Worm (Caenorhabditis elegans): ENCODE data around the gene Y57A10A.5.

Gene Y57A10A.5

ce11 chrII:12175398-12175797 is 21.1 kb downstream of the Y57A10A.5 start:
- TF ChIP-seq W03F9.2 (tag; optimal IDR thresholded peaks at IDR 0.05), result no peak
- TF ChIP-seq dao-5 (tag; optimal IDR thresholded peaks at IDR 0.05), result no peak
- TF ChIP-seq him-1 (tag; optimal IDR thresholded peaks at IDR 0.05), result no peak

- no peak for TF ChIP-seq him-1 (tag; optimal IDR thresholded peaks at IDR 0.05)
- no peak for TF ChIP-seq W03F9.2 (tag; optimal IDR thresholded peaks at IDR 0.05)
- TF ChIP-seq dao-5 (tag; optimal IDR thresholded peaks at IDR 0.05), result no peak
Measured at ce11 chrII:12176521-12176920, 22.2 kb downstream of the Y57A10A.5 start.

- TF ChIP-seq dao-5 (tag; optimal IDR thresholded peaks at IDR 0.05) (no peak), him-1 (tag; optimal IDR thresholded peaks at IDR 0.05) (no peak), W03F9.2 (tag; optimal IDR thresholded peaks at IDR 0.05) (no peak)
Measured at ce11 chrII:12184857-12185256, 30.6 kb downstream of the Y57A10A.5 start, which contains the start of gene Y57A10A.13. Y57A10A.13 (minus strand) TSS chrII:12184902.

- no peak for TF ChIP-seq him-1 (tag; optimal IDR thresholded peaks at IDR 0.05)
- TF ChIP-seq W03F9.2 (tag; optimal IDR thresholded peaks at IDR 0.05), result no peak
- no peak for TF ChIP-seq dao-5 (tag; optimal IDR thresholded peaks at IDR 0.05)
Measured at ce11 chrII:12185710-12186109, 31.4 kb downstream of the Y57A10A.5 start, which contains the start of gene Y57A10A.14. Y57A10A.14 (plus strand) TSS chrII:12185937.

- TF ChIP-seq W03F9.2 (tag; optimal IDR thresholded peaks at IDR 0.05) (no peak), him-1 (tag; optimal IDR thresholded peaks at IDR 0.05) (no peak), dao-5 (tag; optimal IDR thresholded peaks at IDR 0.05) (no peak)
Measured at ce11 chrII:12186726-12187125, 32.4 kb downstream of the Y57A10A.5 start.

- TF ChIP-seq W03F9.2 (tag; optimal IDR thresholded peaks at IDR 0.05) (no peak), dao-5 (tag; optimal IDR thresholded peaks at IDR 0.05) (no peak), him-1 (tag; optimal IDR thresholded peaks at IDR 0.05) (no peak)
Measured at ce11 chrII:12189193-12189592, 34.9 kb downstream of the Y57A10A.5 start.

ce11 chrII:12199209-12199608 is 44.9 kb downstream of the Y57A10A.5 start:
- TF ChIP-seq W03F9.2 (tag; optimal IDR thresholded peaks at IDR 0.05), result no peak
- TF ChIP-seq dao-5 (tag; optimal IDR thresholded peaks at IDR 0.05), result no peak
- TF ChIP-seq him-1 (tag; optimal IDR thresholded peaks at IDR 0.05), result no peak

ce11 chrII:12199912-12200637 is 45.8 kb downstream of the Y57A10A.5 start, which contains the start of gene polg-1:
polg-1 (minus strand) TSS chrII:12199962.
- TF ChIP-seq dao-5 (tag; optimal IDR thresholded peaks at IDR 0.05), result no peak
- TF ChIP-seq W03F9.2 (tag; optimal IDR thresholded peaks at IDR 0.05), result no peak
- no peak for TF ChIP-seq him-1 (tag; optimal IDR thresholded peaks at IDR 0.05)

- no peak for TF ChIP-seq W03F9.2 (tag; optimal IDR thresholded peaks at IDR 0.05)
- no peak for TF ChIP-seq dao-5 (tag; optimal IDR thresholded peaks at IDR 0.05)
- no peak for TF ChIP-seq him-1 (tag; optimal IDR thresholded peaks at IDR 0.05)
Measured at ce11 chrII:12202281-12202680, 48.0 kb downstream of the Y57A10A.5 start, which contains the start of gene trpp-5. trpp-5 (minus strand) TSS chrII:12202381.

ce11 chrII:12202921-12203320 is 48.6 kb downstream of the Y57A10A.5 start, which contains the start of gene aqp-12:
aqp-12 (plus strand) TSS chrII:12203221.
- TF ChIP-seq dao-5 (tag; optimal IDR thresholded peaks at IDR 0.05) (no peak), W03F9.2 (tag; optimal IDR thresholded peaks at IDR 0.05) (no peak)

- TF ChIP-seq dao-5 (tag; optimal IDR thresholded peaks at IDR 0.05), result no peak
Measured at ce11 chrII:12204617-12205016, 50.3 kb downstream of the Y57A10A.5 start.

All from whole organism, L4/young adult.